Worm (Caenorhabditis elegans) whole organism, mixed stage, embryonic: ENCODE measurements around the gene snb-2.
"Not testable (repeated sequence)": the region's sequence is repeated elsewhere in the genome, so short reads cannot be mapped to it uniquely, and the experiment has no call there.

Experiments
- M03D4.4 ChIP-seq: sonication (generic microtip); optimal IDR thresholded peaks from 2 replicates; lab custom pipeline; 2017; ENCODE audit warnings: mild to moderate bottlenecking, missing genetic modification characterization, missing compliant biosample characterization
- bed-3 ChIP-seq: fragments of 200-800 bp; sonication (Bioruptor generic); optimal IDR thresholded peaks from 3 replicates; lab custom pipeline; 2018; ENCODE audit warnings: mild to moderate bottlenecking, missing genetic modification characterization, moderate library complexity, missing compliant biosample characterization
- ceh-39 ChIP-seq: fragments of 150-350 bp; optimal IDR thresholded peaks from 2 replicates; lab custom pipeline; 2014; ENCODE audit warnings: missing biosample characterization, missing genetic modification characterization
- ceh-43 ChIP-seq: fragments of 200-800 bp; sonication (Bioruptor generic); optimal IDR thresholded peaks from 2 replicates; lab custom pipeline; 2018; ENCODE audit warnings: mild to moderate bottlenecking, missing genetic modification characterization, moderate library complexity, missing compliant biosample characterization
- ces-1 ChIP-seq: fragments of 150-350 bp; optimal IDR thresholded peaks from 2 replicates; lab custom pipeline; 2014; ENCODE audit warnings: missing biosample characterization, missing genetic modification reagents, missing genetic modification characterization
- elt-1 ChIP-seq: sonication (generic microtip); optimal IDR thresholded peaks from 2 replicates; lab custom pipeline; 2017; ENCODE audit warnings: missing genetic modification characterization, mild to moderate bottlenecking, missing compliant biosample characterization, antibody characterized with exemption, moderate library complexity, borderline replicate concordance; ENCODE audit not compliant: insufficient read depth
- elt-3 ChIP-seq: fragments of 150-350 bp; optimal IDR thresholded peaks from 2 replicates; lab custom pipeline; 2014; ENCODE audit warnings: missing biosample characterization, missing genetic modification characterization
- flh-1 ChIP-seq: fragments of 200-800 bp; sonication (Bioruptor generic); optimal IDR thresholded peaks from 2 replicates; lab custom pipeline; 2018; ENCODE audit warnings: mild to moderate bottlenecking, missing genetic modification characterization, moderate library complexity, missing compliant biosample characterization
- ham-2 ChIP-seq: fragments of 200-800 bp; sonication (Bioruptor generic); optimal IDR thresholded peaks from 2 replicates; lab custom pipeline; 2018; ENCODE audit warnings: mild to moderate bottlenecking, missing genetic modification characterization, missing compliant biosample characterization
- hlh-1 ChIP-seq: fragments of 150-350 bp; optimal IDR thresholded peaks from 2 replicates; lab custom pipeline; 2014; ENCODE audit warnings: missing biosample characterization, missing genetic modification reagents, missing genetic modification characterization
- lin-13 ChIP-seq: fragments of 150-350 bp; optimal IDR thresholded peaks from 2 replicates; lab custom pipeline; 2014; ENCODE audit warnings: missing biosample characterization, missing genetic modification characterization
- lin-32 ChIP-seq: fragments of 200-800 bp; sonication (Bioruptor generic); optimal IDR thresholded peaks from 2 replicates; lab custom pipeline; 2018; ENCODE audit warnings: mild to moderate bottlenecking, missing genetic modification characterization, missing compliant biosample characterization
- lsy-2 ChIP-seq: fragments of 150-350 bp; optimal IDR thresholded peaks from 2 replicates; lab custom pipeline; 2014; ENCODE audit warnings: missing biosample characterization, missing genetic modification characterization
- mab-5 ChIP-seq: fragments of 150-350 bp; optimal IDR thresholded peaks from 2 replicates; lab custom pipeline; 2014; ENCODE audit warnings: missing biosample characterization, missing genetic modification characterization
- mep-1 ChIP-seq: fragments of 150-350 bp; optimal IDR thresholded peaks from 2 replicates; lab custom pipeline; 2017; ENCODE audit warnings: missing biosample characterization, missing genetic modification reagents, missing genetic modification characterization, inconsistent platforms
- mls-2 ChIP-seq: sonication (generic microtip); optimal IDR thresholded peaks from 2 replicates; lab custom pipeline; 2016; ENCODE audit warnings: mild to moderate bottlenecking, missing genetic modification characterization, moderate library complexity, missing compliant biosample characterization
- nhr-12 ChIP-seq: fragments of 150-350 bp; optimal IDR thresholded peaks from 2 replicates; lab custom pipeline; 2014; ENCODE audit warnings: missing biosample characterization, missing genetic modification characterization
- nhr-237 ChIP-seq: fragments of 150-350 bp; optimal IDR thresholded peaks from 2 replicates; lab custom pipeline; 2014; ENCODE audit warnings: missing biosample characterization, missing genetic modification characterization
- nhr-28 ChIP-seq: fragments of 150-350 bp; optimal IDR thresholded peaks from 2 replicates; lab custom pipeline; 2014; ENCODE audit warnings: missing biosample characterization, missing genetic modification characterization
- pha-4 ChIP-seq: fragments of 150-350 bp; optimal IDR thresholded peaks from 2 replicates; lab custom pipeline; 2018; ENCODE audit warnings: missing biosample characterization, missing genetic modification reagents, missing genetic modification characterization
- sptf-1 ChIP-seq: sonication (generic microtip); optimal IDR thresholded peaks from 2 replicates; lab custom pipeline; 2017; ENCODE audit warnings: mild to moderate bottlenecking, missing genetic modification characterization, moderate library complexity, missing compliant biosample characterization
- tbx-8 ChIP-seq: fragments of 200-800 bp; sonication (Bioruptor generic); optimal IDR thresholded peaks from 2 replicates; lab custom pipeline; 2018; ENCODE audit warnings: mild to moderate bottlenecking, missing genetic modification characterization, moderate library complexity, missing compliant biosample characterization
- unc-120 ChIP-seq: sonication (generic microtip); optimal IDR thresholded peaks from 2 replicates; lab custom pipeline; 2017; ENCODE audit warnings: missing genetic modification characterization, missing compliant biosample characterization; ENCODE audit not compliant: poor library complexity, severe bottlenecking
- unc-39 ChIP-seq: fragments of 150-350 bp; optimal IDR thresholded peaks from 2 replicates; lab custom pipeline; 2014; ENCODE audit warnings: missing biosample characterization, missing genetic modification characterization
- unc-62 ChIP-seq: fragments of 150-350 bp; optimal IDR thresholded peaks from 2 replicates; lab custom pipeline; 2014; ENCODE audit warnings: missing biosample characterization, missing genetic modification reagents, missing genetic modification characterization
- zip-8 ChIP-seq: fragments of 150-350 bp; optimal IDR thresholded peaks from 2 replicates; lab custom pipeline; 2014; ENCODE audit warnings: missing biosample characterization, missing genetic modification characterization
- ztf-11 ChIP-seq: fragments of 150-350 bp; optimal IDR thresholded peaks from 2 replicates; lab custom pipeline; 2014; ENCODE audit warnings: missing biosample characterization, missing genetic modification characterization

The snb-2 gene

DNA sequence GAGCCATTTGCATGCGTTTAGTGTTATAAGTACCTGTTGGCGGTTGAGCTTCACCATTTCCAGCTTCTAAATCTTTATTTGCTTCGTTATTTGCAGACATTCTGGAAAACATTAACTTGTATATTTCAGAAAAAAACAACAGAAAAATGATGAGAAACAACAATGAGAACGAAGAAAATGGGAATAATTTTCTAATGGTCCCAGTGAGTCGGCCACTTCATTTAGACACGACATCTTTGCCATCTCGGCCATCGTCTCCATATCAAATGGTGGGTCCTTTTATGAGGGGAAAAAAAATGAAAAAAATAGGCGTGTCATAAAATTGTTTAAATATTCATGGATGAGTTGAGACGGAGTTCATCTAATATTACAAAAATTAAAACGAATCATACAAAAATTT, at the start of gene snb-2:
snb-2 (minus strand) TSS at position 101 of the 400 bp plus-strand sequence.
- TF ChIP-seq nhr-12 (tag; lab: Kevin White, UChicago) (no peak), nhr-28 (tag; lab: Kevin White, UChicago) (no peak), mab-5 (no peak), mep-1 (tag; lab: Kevin White, UChicago) (no peak), ces-1 (GFP tag; lab: Kevin White, UChicago) (no peak), unc-120 (tag; lab: Kevin White, UChicago) (no peak), elt-3 (tag; lab: Kevin White, UChicago) (no peak), ceh-39 (tag; lab: Kevin White, UChicago) (no peak), mls-2 (tag; lab: Kevin White, UChicago) (no peak), ceh-43 (no peak), lin-13 (tag; lab: Kevin White, UChicago) (no peak), unc-62 (GFP tag; lab: Kevin White, UChicago) (no peak), lsy-2 (tag; lab: Kevin White, UChicago) (no peak), ham-2 (no peak)

ce11 chrV:12386154-12386553, 40.4 kb upstream of the snb-2 start, which contains the start of gene K01D12.15:
Gene K01D12.15 (plus strand): TSS chrV:12386454.
- TF ChIP-seq nhr-28 (tag; lab: Kevin White, UChicago) (no peak), lin-13 (tag; lab: Kevin White, UChicago) (no peak), unc-62 (GFP tag; lab: Kevin White, UChicago) (no peak), zip-8 (no peak), bed-3 (GFP tag; lab: Kevin White, UChicago) (no peak), flh-1 (GFP tag; lab: Kevin White, UChicago) (no peak), ham-2 (no peak), M03D4.4 (no peak), unc-120 (tag; lab: Kevin White, UChicago) (no peak), pha-4 (no peak), nhr-237 (no peak)
- TF ChIP-seq, all 35 proteins: peak for 0

DNA sequence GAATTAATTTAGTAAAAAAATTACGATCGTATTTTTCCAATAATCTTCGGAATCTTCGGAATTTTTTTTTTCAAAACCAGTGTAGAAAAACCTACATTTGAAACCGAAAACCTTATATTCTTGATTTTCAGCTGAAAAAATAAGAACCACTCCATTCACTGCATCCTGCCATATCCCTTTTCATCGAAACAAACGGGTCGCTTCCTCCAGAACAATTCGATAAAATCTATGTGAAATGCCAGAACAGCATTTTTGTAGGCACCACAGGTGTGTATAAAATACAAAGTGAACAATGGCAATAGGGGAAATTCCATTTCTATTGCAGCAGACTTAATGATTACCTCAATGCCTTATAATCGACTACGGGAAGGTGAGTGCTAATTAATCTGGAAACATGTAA, 31.5 kb upstream of the snb-2 start, which contains the start of gene K01D12.1:
K01D12.1 (plus strand) TSS at position 301 of the 400 bp plus-strand sequence.
- TF ChIP-seq flh-1 (GFP tag; lab: Kevin White, UChicago) (no peak), elt-1 (no peak), ces-1 (GFP tag; lab: Kevin White, UChicago) (no peak), hlh-1 (tag; lab: Kevin White, UChicago) (no peak), nhr-28 (tag; lab: Kevin White, UChicago) (no peak), ceh-43 (no peak), zip-8 (no peak), lin-13 (tag; lab: Kevin White, UChicago) (no peak), sptf-1 (tag; lab: Kevin White, UChicago) (no peak), unc-39 (tag; lab: Kevin White, UChicago) (no peak), mls-2 (tag; lab: Kevin White, UChicago) (no peak), lin-32 (no peak), tbx-8 (GFP tag; lab: Kevin White, UChicago) (no peak), bed-3 (GFP tag; lab: Kevin White, UChicago) (no peak), ztf-11 (no peak)

DNA sequence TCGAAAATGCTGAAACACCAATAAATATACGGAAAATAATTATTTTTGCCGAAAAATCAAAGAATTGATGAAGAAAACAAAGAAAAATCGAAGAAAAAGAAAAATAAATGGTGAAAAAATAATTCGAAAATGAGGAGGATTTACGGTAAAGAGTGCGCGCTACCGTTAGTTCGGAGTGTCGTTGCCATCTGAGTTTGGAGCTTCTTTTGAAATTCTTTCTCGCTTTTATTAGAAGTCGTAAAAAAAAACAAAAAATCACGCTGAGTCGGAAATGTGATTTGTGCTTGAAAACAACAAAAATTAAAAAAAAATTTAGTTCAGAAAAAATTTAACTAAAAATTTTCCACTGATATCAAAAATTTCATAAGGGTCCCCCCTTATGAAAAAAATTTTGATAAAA, 28.5 kb upstream of the snb-2 start, which contains the start of gene F23H12.10:
F23H12.10 (minus strand) TSS at position 12 of the 400 bp plus-strand sequence.
- not testable (repeated sequence) for TF ChIP-seq mep-1 (tag; lab: Kevin White, UChicago); zip-8; nhr-237

- TF ChIP-seq ceh-39 (tag; lab: Kevin White, UChicago) (no peak), ceh-43 (no peak), mab-5 (no peak), lin-32 (no peak), ces-1 (GFP tag; lab: Kevin White, UChicago) (no peak), sptf-1 (tag; lab: Kevin White, UChicago) (no peak), unc-120 (tag; lab: Kevin White, UChicago) (no peak)
These were observed 25.7 kb upstream of the snb-2 start, which contains the start of gene F23H12.7 for ce11 chrV:12371386-12371785. Gene F23H12.7 (plus strand): TSS chrV:12371686.

DNA sequence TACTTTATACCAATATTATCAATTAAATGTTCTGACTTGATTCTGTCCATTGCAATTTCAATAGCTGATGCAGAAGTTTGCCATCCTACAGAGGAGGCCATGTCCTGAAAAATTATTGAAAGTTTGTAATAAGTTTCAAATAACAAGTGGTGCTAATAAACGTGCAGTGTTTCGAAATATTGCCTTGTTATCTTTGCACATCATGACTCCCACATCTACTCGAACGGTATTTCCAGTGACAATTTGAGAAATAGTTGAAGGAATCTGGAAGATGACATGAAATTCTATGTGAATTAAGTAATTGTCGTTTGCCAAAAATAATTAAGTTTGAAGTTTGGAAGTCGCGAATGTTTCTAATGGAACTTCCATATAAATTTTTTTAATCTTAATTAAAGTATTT, 23.7 kb upstream of the snb-2 start, which contains the start of gene gcy-13:
gcy-13 (minus strand) TSS at position 101 of the 400 bp plus-strand sequence.
- no peak for TF ChIP-seq lsy-2 (tag; lab: Kevin White, UChicago)
- TF ChIP-seq zip-8: no peak
- no peak for TF ChIP-seq hlh-1 (tag; lab: Kevin White, UChicago)
- no peak for TF ChIP-seq M03D4.4
- TF ChIP-seq ces-1 (GFP tag; lab: Kevin White, UChicago): no peak
- TF ChIP-seq ceh-39 (tag; lab: Kevin White, UChicago): no peak
- TF ChIP-seq lin-32: no peak
- no peak for TF ChIP-seq bed-3 (GFP tag; lab: Kevin White, UChicago)
- no peak for TF ChIP-seq ceh-43
